Fruit fly (Drosophila melanogaster): Measurements from ENCODE around the gene Pif2.

The Pif2 gene

dm6 chr3R:6504408-6504807 lies 44.4 kb upstream of the Pif2 start (continued):
- TF ChIP-seq CG8290 (GFP tag; optimal IDR thresholded peaks at IDR 0.05) (peak; percentile 22), CG8290 (tag; optimal IDR thresholded peaks at IDR 0.05) (peak; percentile 62 to 73), CG34422 (GFP tag; IDR thresholded peaks at IDR 0.05) (no peak), ci (GFP tag; IDR thresholded peaks at IDR 0.05) (peak; percentile 77), Dad (GFP tag; optimal IDR thresholded peaks at IDR 0.05) (no peak), Kr (GFP tag; optimal IDR thresholded peaks at IDR 0.05) (peak; percentile 83), CG11695 (GFP tag; IDR thresholded peaks at IDR 0.05) (no peak), Sry-δ (GFP tag; optimal IDR thresholded peaks at IDR 0.05) (no peak), lov (optimal IDR thresholded peaks at IDR 0.05) (no peak), lov (GFP tag; IDR thresholded peaks at IDR 0.05) (0 out of 3 replicates have a peak, but pooled peaks have one; percentile 52), CG1024 (GFP tag; IDR thresholded peaks at IDR 0.05) (no peak), CG7745 (tag; optimal IDR thresholded peaks at IDR 0.05) (no peak), CG17328 (GFP tag; IDR thresholded peaks at IDR 0.05) (no peak; the same call in 1 of the 2 replicates), CG3995 (GFP tag; optimal IDR thresholded peaks at IDR 0.05) (no peak), slp2 (GFP tag; optimal IDR thresholded peaks at IDR 0.05) (peak; percentile 9), schlank (tag; optimal IDR thresholded peaks at IDR 0.05) (peak; percentile 14), CG14965 (GFP tag; optimal IDR thresholded peaks at IDR 0.05; ENCODE audit: borderline replicate concordance) (no peak), hth (optimal IDR thresholded peaks at IDR 0.05) (no peak), kni (GFP tag; optimal IDR thresholded peaks at IDR 0.05) (no peak), CG14014 (GFP tag; IDR thresholded peaks at IDR 0.05) (no peak), Dip3 (GFP tag; optimal IDR thresholded peaks at IDR 0.05) (no peak), B-H2 (GFP tag; optimal IDR thresholded peaks at IDR 0.05) (no peak), pros (GFP tag; optimal IDR thresholded peaks at IDR 0.05) (no peak), CG5953 (GFP tag; IDR thresholded peaks at IDR 0.05) (0 out of 2 replicates have a peak, but pooled peaks have one; percentile 24), Atf3 (GFP tag; optimal IDR thresholded peaks at IDR 0.05) (peak; percentile 9), vnd (GFP tag; IDR thresholded peaks at IDR 0.05; ENCODE audit: partially characterized antibody) (no peak), pan (optimal IDR thresholded peaks at IDR 0.05) (no peak), pan (GFP tag; optimal IDR thresholded peaks at IDR 0.05 in 1 of 2, IDR thresholded peaks at IDR 0.05 in 1 of 2) (no peak), CG10321 (GFP tag; IDR thresholded peaks at IDR 0.05) (no peak), aop (GFP tag; IDR thresholded peaks at IDR 0.05) (no peak), gcm (GFP tag; optimal IDR thresholded peaks at IDR 0.05) (no peak), CG11093 (GFP tag; IDR thresholded peaks at IDR 0.05) (no peak), Hsf (GFP tag; optimal IDR thresholded peaks at IDR 0.05) (peak; percentile 40), CG12236 (GFP tag; optimal IDR thresholded peaks at IDR 0.05) (peak; percentile 72), rib (GFP tag; IDR thresholded peaks at IDR 0.05) (no peak), Scr (GFP tag; IDR thresholded peaks at IDR 0.05; ENCODE audit: partially characterized antibody) (no peak), Hr39 (optimal IDR thresholded peaks at IDR 0.05) (no peak), ftz-f1 (GFP tag; optimal IDR thresholded peaks at IDR 0.05) (no peak), Doc2 (GFP tag; IDR thresholded peaks at IDR 0.05) (no peak), Mad (GFP tag; optimal IDR thresholded peaks at IDR 0.05) (peak; percentile 21), zf30C (GFP tag; optimal IDR thresholded peaks at IDR 0.05) (no peak), D (optimal IDR thresholded peaks at IDR 0.05) (no peak), D (GFP tag; optimal IDR thresholded peaks at IDR 0.05) (peak; percentile 69), Deaf1 (tag; optimal IDR thresholded peaks at IDR 0.05) (no peak), Lpt (GFP tag; optimal IDR thresholded peaks at IDR 0.05) (no peak), CG7372 (GFP tag; IDR thresholded peaks at IDR 0.05) (no peak), CG11560 (tag; IDR thresholded peaks at IDR 0.05) (no peak), org-1 (GFP tag; optimal IDR thresholded peaks at IDR 0.05) (peak; percentile 67), CG11696 (GFP tag; IDR thresholded peaks at IDR 0.05) (no peak), zen2 (GFP tag; IDR thresholded peaks at IDR 0.05; ENCODE audit: partially characterized antibody) (no peak), Dek (tag; optimal IDR thresholded peaks at IDR 0.05) (no peak), pnt (GFP tag; optimal IDR thresholded peaks at IDR 0.05) (no peak), CG11247 (GFP tag; IDR thresholded peaks at IDR 0.05) (no peak), fd64A (GFP tag; optimal IDR thresholded peaks at IDR 0.05) (peak; percentile 45), bigmax (GFP tag; optimal IDR thresholded peaks at IDR 0.05) (no peak)

All from whole organism, embryonic.